Fruit fly (Drosophila melanogaster) whole organism, wandering third instar larva: Measurements from ENCODE around the gene Lrr47.
A peak's percentile ranks its signal among the peaks of the same experiment; 100 is the strongest.

Experiments used
- CG9705 ChIP-seq: fragments of 200-800 bp; sonication (Bioruptor generic); optimal IDR thresholded peaks from 2 replicates; lab custom pipeline; 2018; ENCODE audit warnings: missing biosample characterization, mild to moderate bottlenecking, missing genetic modification characterization
- Dfd ChIP-seq: fragments of >200 bp; optimal IDR thresholded peaks from 2 replicates; lab custom pipeline; 2017; ENCODE audit warnings: missing biosample characterization, missing genetic modification characterization
- GATAd ChIP-seq: sonication (Bioruptor generic); optimal IDR thresholded peaks from 2 replicates; lab custom pipeline; 2016; ENCODE audit warnings: missing biosample characterization, missing genetic modification characterization
- OdsH ChIP-seq: fragments of 200-800 bp; sonication (Bioruptor generic); optimal IDR thresholded peaks from 2 replicates; lab custom pipeline; 2016; ENCODE audit warnings: missing biosample characterization, mild to moderate bottlenecking, missing genetic modification characterization
- Rel ChIP-seq, 2 experiments: fragments of 200-800 bp; sonication (Bioruptor generic) in 1 of 2; optimal IDR thresholded peaks; 2 replicates in 1 of 2; 3 replicates in 1 of 2; lab custom pipeline; 2016 to 2019; ENCODE audit warnings: mild to moderate bottlenecking in 2 of 2, missing biosample characterization in 2 of 2, missing genetic modification characterization in 2 of 2, moderate library complexity in 1 of 2
- Vsx2 ChIP-seq: fragments of 200-300, 225-300 bp; sonication (Bioruptor generic); optimal IDR thresholded peaks from 2 replicates; lab custom pipeline; 2018; ENCODE audit warnings: missing biosample characterization, missing genetic modification characterization; ENCODE audit not compliant: partially characterized antibody
- foxo ChIP-seq, 2 experiments: fragments of 200-800 bp; sonication (Bioruptor generic); optimal IDR thresholded peaks; 2 replicates in 1 of 2; 3 replicates in 1 of 2; lab custom pipeline; 2016 to 2017; ENCODE audit warnings: missing biosample characterization in 2 of 2, missing genetic modification characterization in 2 of 2
- psq ChIP-seq: fragments of 200-800 bp; sonication (Bioruptor generic); optimal IDR thresholded peaks from 3 replicates; lab custom pipeline; 2017; ENCODE audit warnings: missing biosample characterization, mild to moderate bottlenecking, missing genetic modification characterization, moderate library complexity
- usp ChIP-seq: fragments of >200 bp; optimal IDR thresholded peaks from 2 replicates; lab custom pipeline; 2017; ENCODE audit warnings: missing biosample characterization, missing genetic modification characterization

DNA sequence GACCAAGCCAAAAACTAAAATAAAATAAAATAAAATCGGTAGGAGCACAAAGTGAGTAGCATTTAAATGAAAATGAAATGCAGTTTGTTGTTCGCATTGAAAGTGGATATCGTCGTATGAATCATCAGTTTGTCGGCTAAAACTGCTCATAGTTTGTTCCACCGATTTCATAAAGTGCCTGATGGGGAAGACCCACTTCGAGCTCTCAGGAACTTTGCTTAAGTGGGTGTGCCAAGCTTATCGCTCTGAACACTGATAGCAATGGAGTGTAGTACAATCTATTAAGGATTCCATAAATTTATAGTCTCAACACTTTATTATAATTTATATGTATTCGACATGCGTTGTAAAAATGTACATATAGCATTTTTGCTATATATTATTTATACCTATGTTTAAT is 14.3 kb upstream of the Lrr47 start:
- TF ChIP-seq usp (no peak), GATAd (GFP tag; lab: Kevin White, UChicago) (no peak), OdsH (GFP tag; lab: Kevin White, UChicago) (no peak), foxo (GFP tag; optimal IDR thresholded peaks at IDR 0.05; lab: Kevin White, UChicago) (no peak), psq (GFP tag; lab: Kevin White, UChicago) (no peak), Vsx2 (GFP tag; lab: Kevin White, UChicago) (no peak), CG9705 (no peak), Dfd (GFP tag; lab: Kevin White, UChicago) (no peak), Rel (GFP tag; optimal IDR thresholded peaks at IDR 0.05; lab: Kevin White, UChicago) (no peak), Rel (tag; optimal IDR thresholded peaks at IDR 0.05; lab: Kevin White, UChicago) (peak; percentile 78)
